Fruit fly (Drosophila melanogaster): ENCODE results near the gene CG43376.

Gene CG43376

dm6 chr2L:13793405-13793804 lies 19.6 kb downstream of the CG43376 start, which contains the start of gene Sec71 (continued):
- TF ChIP-seq luna (GFP tag; optimal IDR thresholded peaks at IDR 0.05) (no peak), CG7357 (GFP tag; IDR thresholded peaks at IDR 0.05) (no peak), CG32767 (GFP tag; IDR thresholded peaks at IDR 0.05) (no peak), repo (GFP tag; optimal IDR thresholded peaks at IDR 0.05) (no peak), CG5245 (GFP tag; optimal IDR thresholded peaks at IDR 0.05) (no peak), Ptx1 (GFP tag; IDR thresholded peaks at IDR 0.05) (no peak), CG17186 (GFP tag; optimal IDR thresholded peaks at IDR 0.05) (no peak), CG8359 (GFP tag; optimal IDR thresholded peaks at IDR 0.05; ENCODE audit: borderline replicate concordance) (no peak), CG7271 (tag; optimal IDR thresholded peaks at IDR 0.05) (no peak), Hmx (GFP tag; optimal IDR thresholded peaks at IDR 0.05) (no peak), Sin3A (optimal IDR thresholded peaks at IDR 0.05) (peak; percentile 34), da (GFP tag; optimal IDR thresholded peaks at IDR 0.05) (no peak), CG15601 (tag; optimal IDR thresholded peaks at IDR 0.05) (no peak), CG13775 (GFP tag; optimal IDR thresholded peaks at IDR 0.05) (no peak), CG6765 (GFP tag; optimal IDR thresholded peaks at IDR 0.05) (no peak), CG18619 (GFP tag; optimal IDR thresholded peaks at IDR 0.05) (no peak), BtbVII (GFP tag; optimal IDR thresholded peaks at IDR 0.05) (no peak), CG6689 (GFP tag; IDR thresholded peaks at IDR 0.05) (no peak), unpg (GFP tag; optimal IDR thresholded peaks at IDR 0.05) (no peak), gcm (GFP tag; optimal IDR thresholded peaks at IDR 0.05) (no peak), Abd-B (GFP tag; optimal IDR thresholded peaks at IDR 0.05) (no peak), Bgb (GFP tag; IDR thresholded peaks at IDR 0.05; ENCODE audit: partially characterized antibody) (no peak; the same call in 1 of the 2 replicates), E2f2 (GFP tag; IDR thresholded peaks at IDR 0.05) (peak; percentile 70), CG1603 (tag; optimal IDR thresholded peaks at IDR 0.05) (no peak), HHEX (GFP tag; optimal IDR thresholded peaks at IDR 0.05) (no peak), CG8388 (GFP tag; optimal IDR thresholded peaks at IDR 0.05) (no peak), Stat92E (GFP tag; optimal IDR thresholded peaks at IDR 0.05) (peak in 1 of 3 experiments; percentile 14), chn (GFP tag; optimal IDR thresholded peaks at IDR 0.05) (no peak), Dref (GFP tag; IDR thresholded peaks at IDR 0.05) (no peak), CG11695 (GFP tag; IDR thresholded peaks at IDR 0.05) (no peak), sima (GFP tag; optimal IDR thresholded peaks at IDR 0.05) (no peak), Hr3 (GFP tag; optimal IDR thresholded peaks at IDR 0.05) (no peak), tio (GFP tag; optimal IDR thresholded peaks at IDR 0.05) (no peak), ranshi (GFP tag; IDR thresholded peaks at IDR 0.05) (no peak), CG10431 (GFP tag; optimal IDR thresholded peaks at IDR 0.05) (no peak), zfh1 (GFP tag; IDR thresholded peaks at IDR 0.05) (no peak), CG10267 (tag; optimal IDR thresholded peaks at IDR 0.05) (peak; percentile 94), CG8478 (optimal IDR thresholded peaks at IDR 0.05) (no peak), C15 (GFP tag; IDR thresholded peaks at IDR 0.05) (no peak), gsb (GFP tag; IDR thresholded peaks at IDR 0.05) (no peak), hb (GFP tag; IDR thresholded peaks at IDR 0.05; ENCODE audit: partially characterized antibody) (no peak), CG8924 (tag; optimal IDR thresholded peaks at IDR 0.05) (no peak), CrebB (tag; optimal IDR thresholded peaks at IDR 0.05) (no peak), Dek (tag; optimal IDR thresholded peaks at IDR 0.05) (no peak), YL-1 (GFP tag; optimal IDR thresholded peaks at IDR 0.05) (peak; percentile 86), Rx (GFP tag; IDR thresholded peaks at IDR 0.05) (no peak), Six4 (GFP tag; optimal IDR thresholded peaks at IDR 0.05) (no peak), hth (optimal IDR thresholded peaks at IDR 0.05) (no peak), Nf-YC (tag; optimal IDR thresholded peaks at IDR 0.05) (no peak), CG1792 (GFP tag; optimal IDR thresholded peaks at IDR 0.05) (no peak), CG6854 (GFP tag; optimal IDR thresholded peaks at IDR 0.05) (no peak), Hey (tag; optimal IDR thresholded peaks at IDR 0.05) (no peak), CG14050 (GFP tag; IDR thresholded peaks at IDR 0.05) (no peak)

Measured in whole organism, embryonic.